Worm (Caenorhabditis elegans) whole organism, L1 larva: ENCODE results near the gene pck-1.
A peak's percentile ranks its signal among the peaks of the same experiment; 100 is the strongest.

ENCODE experiments used
- ama-1 ChIP-seq: fragments of 150-350 bp; optimal IDR thresholded peaks from 2 replicates; lab custom pipeline; 2014
- blmp-1 ChIP-seq: fragments of 150-350 bp; optimal IDR thresholded peaks from 2 replicates; lab custom pipeline; 2014; ENCODE audit warnings: missing biosample characterization, missing genetic modification characterization
- ceh-82 ChIP-seq, 3 experiments: fragments of 150-350 bp in 1 of 3; sonication (generic microtip) in 2 of 3; optimal IDR thresholded peaks; 2 replicates each; lab custom pipeline; 2014 to 2017; ENCODE audit warnings: missing biosample characterization in 3 of 3, missing genetic modification characterization in 3 of 3
- dpl-1 ChIP-seq, 3 experiments: fragments of 150-350 bp in 2 of 3; sonication (generic microtip) in 1 of 3; optimal IDR thresholded peaks; 2 replicates each; lab custom pipeline; 2014 to 2017; ENCODE audit warnings: missing biosample characterization in 3 of 3, missing genetic modification characterization in 3 of 3, missing genetic modification reagents in 3 of 3
- efl-1 ChIP-seq, 4 experiments: fragments of 150-350 bp; optimal IDR thresholded peaks in 3 of 4; peaks in 1 of 4; 1 replicate in 1 of 4; 2 replicates in 3 of 4; lab custom pipeline; 2014; ENCODE audit warnings: missing biosample characterization in 2 of 4, missing genetic modification characterization in 2 of 4, missing genetic modification reagents in 2 of 4
- egl-27 ChIP-seq, 2 experiments: fragments of 150-350 bp in 1 of 2; sonication (generic microtip); optimal IDR thresholded peaks; 3 replicates each; lab custom pipeline; 2017 to 2018; ENCODE audit warnings: missing biosample characterization in 2 of 2, missing genetic modification characterization in 2 of 2, missing genetic modification reagents in 2 of 2
- elt-3 ChIP-seq, 6 experiments: fragments of 150-350 bp in 1 of 6; sonication (generic microtip); optimal IDR thresholded peaks; 2 replicates each; lab custom pipeline; 2017 to 2018; ENCODE audit warnings: missing biosample characterization in 6 of 6, missing genetic modification characterization in 6 of 6, inconsistent platforms in 1 of 6
- fkh-10 ChIP-seq: sonication (generic microtip); optimal IDR thresholded peaks from 2 replicates; lab custom pipeline; 2017; ENCODE audit warnings: missing biosample characterization, missing genetic modification reagents, missing genetic modification characterization
- fkh-4 ChIP-seq: sonication (generic microtip); optimal IDR thresholded peaks from 2 replicates; lab custom pipeline; 2016; ENCODE audit warnings: missing compliant biosample characterization, missing genetic modification characterization, borderline replicate concordance
- fkh-8 ChIP-seq: sonication (generic microtip); optimal IDR thresholded peaks from 2 replicates; lab custom pipeline; 2016; ENCODE audit warnings: mild to moderate bottlenecking, missing genetic modification characterization, missing compliant biosample characterization
- hpl-2 ChIP-seq: fragments of 150-350 bp; optimal IDR thresholded peaks from 2 replicates; lab custom pipeline; 2014; ENCODE audit warnings: missing biosample characterization, missing genetic modification reagents, missing genetic modification characterization
- irx-1 ChIP-seq: sonication (generic microtip); optimal IDR thresholded peaks from 2 replicates; lab custom pipeline; 2016; ENCODE audit warnings: missing genetic modification characterization, missing compliant biosample characterization
- lin-15B ChIP-seq: fragments of 150-350 bp; sonication (generic microtip); optimal IDR thresholded peaks from 3 replicates; lab custom pipeline; 2014; ENCODE audit warnings: missing biosample characterization, missing genetic modification characterization
- lsy-2 ChIP-seq, 2 experiments: fragments of 150-350 bp; optimal IDR thresholded peaks; 2 replicates each; lab custom pipeline; 2014; ENCODE audit warnings: missing biosample characterization in 2 of 2, missing genetic modification characterization in 2 of 2
- mab-9 ChIP-seq: fragments of 200-800 bp; sonication (Bioruptor generic); IDR thresholded peaks from 2 replicates; pipeline ENCODE4 v1.3.6; 2022; ENCODE audit warnings: missing genetic modification reagents, missing genetic modification characterization, missing compliant biosample characterization
- nhr-20 ChIP-seq: sonication (generic microtip); optimal IDR thresholded peaks from 2 replicates; lab custom pipeline; 2016; ENCODE audit warnings: mild to moderate bottlenecking, missing genetic modification characterization, missing compliant biosample characterization
- nhr-28 ChIP-seq: fragments of 150-350 bp; optimal IDR thresholded peaks from 2 replicates; lab custom pipeline; 2014; ENCODE audit warnings: missing biosample characterization, missing genetic modification characterization
- nhr-85 ChIP-seq: sonication (generic microtip); peaks from one replicate; lab custom pipeline; 2016; ENCODE audit warnings: missing genetic modification characterization, inconsistent platforms, missing compliant biosample characterization
- nhr-90 ChIP-seq: sonication (generic microtip); optimal IDR thresholded peaks from 2 replicates; lab custom pipeline; 2016; ENCODE audit warnings: mild to moderate bottlenecking, missing genetic modification characterization, missing compliant biosample characterization; ENCODE audit not compliant: poor library complexity
- pag-3 ChIP-seq: sonication (generic microtip); optimal IDR thresholded peaks from 2 replicates; lab custom pipeline; 2017; ENCODE audit warnings: missing genetic modification characterization, mild to moderate bottlenecking, missing compliant biosample characterization, antibody characterized with exemption, borderline replicate concordance; ENCODE audit not compliant: insufficient read depth
- pqm-1 ChIP-seq: sonication (generic microtip); optimal IDR thresholded peaks from 3 replicates; lab custom pipeline; 2017; ENCODE audit warnings: missing biosample characterization, missing genetic modification characterization
- snu-23 ChIP-seq: sonication (generic microtip); optimal IDR thresholded peaks from 2 replicates; lab custom pipeline; 2016; ENCODE audit warnings: missing genetic modification characterization, missing compliant biosample characterization
- sox-4 ChIP-seq: sonication (generic microtip); optimal IDR thresholded peaks from 2 replicates; lab custom pipeline; 2016; ENCODE audit warnings: missing genetic modification characterization, missing compliant biosample characterization
- sptf-1 ChIP-seq: fragments of 150-350 bp; optimal IDR thresholded peaks from 2 replicates; lab custom pipeline; 2014; ENCODE audit warnings: missing biosample characterization, missing genetic modification characterization
- swsn-7 ChIP-seq: sonication (generic microtip); optimal IDR thresholded peaks from 2 replicates; lab custom pipeline; 2016; ENCODE audit warnings: missing genetic modification characterization, missing compliant biosample characterization
- unc-86 ChIP-seq: sonication (generic microtip); optimal IDR thresholded peaks from 2 replicates; lab custom pipeline; 2016; ENCODE audit warnings: missing genetic modification characterization, missing compliant biosample characterization
- vab-15 ChIP-seq: sonication (generic microtip); optimal IDR thresholded peaks from 2 replicates; lab custom pipeline; 2017; ENCODE audit warnings: missing genotype, mild to moderate bottlenecking, missing genetic modification characterization, missing compliant biosample characterization
- zag-1 ChIP-seq: fragments of 150-350 bp; optimal IDR thresholded peaks from 2 replicates; lab custom pipeline; 2014; ENCODE audit warnings: missing biosample characterization, missing genetic modification characterization

The pck-1 gene

DNA sequence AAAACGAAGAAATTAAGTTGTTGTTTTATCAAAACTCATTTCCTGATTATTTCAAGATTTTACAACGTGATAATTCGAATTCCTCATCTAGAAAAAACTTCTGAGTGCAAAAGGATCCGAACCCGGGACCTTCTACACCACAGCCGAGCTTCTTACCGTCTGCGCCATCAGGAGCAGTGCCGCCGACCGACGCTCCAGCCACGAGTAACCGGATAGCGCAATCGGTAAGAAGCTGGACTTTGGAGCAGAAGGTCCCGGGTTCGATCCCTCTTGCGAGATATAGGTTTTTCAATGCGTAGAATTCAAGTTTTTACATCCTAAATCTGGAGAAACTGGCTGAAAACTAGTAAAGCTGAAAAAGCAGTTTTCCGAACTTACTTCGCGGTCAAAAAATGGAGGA is 12.4 kb downstream of the pck-1 start:
- TF ChIP-seq lin-15B (no peak), nhr-28 (tag; lab: Kevin White, UChicago) (no peak), sox-4 (tag; lab: Kevin White, UChicago) (no peak), fkh-10 (GFP tag; lab: Kevin White, UChicago) (no peak), pag-3 (tag; lab: Kevin White, UChicago) (no peak), dpl-1 (GFP tag; optimal IDR thresholded peaks at IDR 0.05; lab: Kevin White, UChicago) (no peak), ceh-82 (tag; optimal IDR thresholded peaks at IDR 0.05; lab: Kevin White, UChicago) (no peak), unc-86 (tag; lab: Kevin White, UChicago) (no peak)
- TF ChIP-seq, all 84 proteins: peak for 0

DNA sequence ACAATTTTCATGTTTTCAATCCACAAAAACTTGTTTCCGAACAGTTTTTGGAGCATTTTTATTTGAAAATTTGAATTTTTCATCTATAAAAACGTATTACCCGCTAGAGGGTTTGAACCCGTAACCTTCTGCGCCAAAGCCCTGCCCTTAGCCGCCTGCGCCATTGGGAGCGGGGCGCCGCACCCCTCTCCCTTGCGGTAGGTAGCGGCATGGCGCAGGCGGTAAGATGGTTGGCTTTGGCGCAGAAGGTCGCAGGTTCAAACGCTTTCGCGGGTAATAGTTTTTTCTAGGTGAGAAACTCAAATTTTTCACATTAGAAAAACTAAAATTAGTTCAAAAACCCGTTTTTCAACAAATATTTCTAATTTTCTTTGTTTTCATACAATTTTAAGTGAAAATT is 14.4 kb downstream of the pck-1 start:
- TF ChIP-seq snu-23 (GFP tag; lab: Kevin White, UChicago): no peak
- TF ChIP-seq fkh-4 (tag; lab: Kevin White, UChicago): no peak
- TF ChIP-seq, all 84 proteins: peak for 0

DNA sequence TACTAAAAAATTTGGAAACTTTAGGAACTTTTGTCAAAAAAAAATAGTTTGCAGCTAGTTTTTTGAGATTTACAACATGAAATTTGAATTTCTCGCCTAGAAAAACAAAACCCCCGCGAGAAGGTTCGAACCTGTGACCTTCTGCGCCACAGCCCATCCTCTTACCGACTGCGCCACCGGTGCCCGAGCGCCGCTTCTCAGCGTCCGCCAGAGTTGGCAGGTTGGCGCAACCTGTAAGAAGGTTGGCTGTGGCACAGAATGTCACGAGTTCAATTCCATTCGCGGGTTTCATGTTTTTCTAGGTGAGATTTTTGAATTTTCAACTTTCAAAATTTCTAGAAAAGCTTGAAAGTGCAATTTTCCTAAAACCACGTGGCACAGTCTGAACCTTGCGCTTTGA is 15.6 kb downstream of the pck-1 start:
- TF ChIP-seq efl-1 (optimal IDR thresholded peaks at IDR 0.05; lab: Kevin White, UChicago) (no peak), efl-1 (GFP tag; optimal IDR thresholded peaks at IDR 0.05 in 1 of 2; lab: Kevin White, UChicago) (peak in 1 of 2 experiments; percentile 10), zag-1 (tag; lab: Kevin White, UChicago) (no peak), nhr-85 (tag; lab: Kevin White, UChicago) (peak; percentile 32)

DNA sequence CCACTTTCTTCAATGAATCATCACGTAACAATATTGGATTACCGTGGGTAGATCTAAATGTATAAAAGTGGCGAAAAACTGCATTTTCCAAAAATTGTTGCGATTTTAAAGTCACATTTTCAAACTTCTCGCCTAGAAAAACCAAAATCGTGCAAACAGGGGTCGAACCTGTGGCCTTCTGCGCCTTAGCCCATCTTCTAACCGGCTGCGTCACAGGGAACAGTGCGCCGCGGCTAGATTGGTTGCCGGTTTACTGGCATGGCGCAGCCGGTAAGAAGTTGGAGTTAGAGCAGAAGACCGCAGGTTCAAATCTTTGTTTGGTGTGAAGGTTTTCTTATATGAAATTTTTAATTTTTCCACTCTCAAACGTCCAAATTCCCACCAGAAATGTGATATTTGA is 17.0 kb downstream of the pck-1 start:
- TF ChIP-seq dpl-1 (GFP tag; optimal IDR thresholded peaks at IDR 0.05; lab: Kevin White, UChicago) (no peak), efl-1 (optimal IDR thresholded peaks at IDR 0.05; lab: Kevin White, UChicago) (no peak), efl-1 (GFP tag; optimal IDR thresholded peaks at IDR 0.05 in 1 of 2; lab: Kevin White, UChicago) (no peak), ama-1 (no peak), mab-9 (GFP tag; lab: Robert Waterston, UW) (no peak), nhr-20 (tag; lab: Kevin White, UChicago) (no peak), fkh-8 (tag; lab: Kevin White, UChicago) (no peak), vab-15 (tag; lab: Kevin White, UChicago) (no peak), unc-86 (tag; lab: Kevin White, UChicago) (no peak), hpl-2 (GFP tag; lab: Kevin White, UChicago) (no peak), egl-27 (tag; optimal IDR thresholded peaks at IDR 0.05; lab: Kevin White, UChicago) (no peak), irx-1 (no peak)

DNA sequence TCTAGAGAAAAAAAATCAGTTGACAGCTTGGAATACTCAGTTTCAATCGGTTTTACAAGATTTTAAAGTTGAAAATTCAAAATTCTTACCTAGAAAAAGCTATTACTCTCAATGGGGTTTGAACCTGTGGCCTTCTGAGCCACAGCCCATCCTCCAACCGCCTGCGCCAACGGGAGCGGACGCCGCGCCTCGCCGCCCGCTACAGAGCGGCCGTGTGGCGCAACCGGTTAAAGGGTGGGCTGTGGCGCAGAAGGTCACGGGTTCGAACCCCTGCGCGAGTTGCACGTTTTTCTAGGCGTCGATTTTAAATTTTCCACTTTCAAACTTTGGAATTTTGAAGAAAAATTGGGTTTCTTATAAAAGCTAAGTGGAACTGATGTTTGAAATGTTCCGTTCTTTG is 17.7 kb downstream of the pck-1 start:
- TF ChIP-seq fkh-8 (tag; lab: Kevin White, UChicago) (no peak), pqm-1 (tag; lab: Kevin White, UChicago) (no peak), nhr-90 (tag; lab: Kevin White, UChicago) (no peak)
- TF ChIP-seq, all 84 proteins: peak for 0

DNA sequence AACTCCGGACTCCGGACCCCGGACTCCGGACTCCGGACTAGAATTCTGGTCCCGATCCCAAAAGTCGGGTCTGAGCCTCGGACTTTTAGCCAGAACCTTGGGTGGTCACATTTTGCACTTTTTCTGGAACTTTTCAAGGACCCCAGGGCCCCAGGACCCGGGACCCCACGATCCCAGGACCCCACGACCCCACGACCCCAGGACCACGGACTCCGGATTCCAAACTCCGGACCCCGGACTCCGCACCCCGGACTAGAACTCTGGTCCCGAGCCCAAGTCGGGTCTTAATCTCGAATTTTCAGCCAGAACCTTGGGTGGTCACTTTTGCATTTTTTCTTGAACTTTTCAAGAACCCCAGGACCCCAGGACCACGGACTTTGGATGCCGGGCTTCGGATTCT is 23.3 kb downstream of the pck-1 start:
- TF ChIP-seq efl-1 (optimal IDR thresholded peaks at IDR 0.05; lab: Kevin White, UChicago) (no peak), efl-1 (GFP tag; optimal IDR thresholded peaks at IDR 0.05 in 1 of 2; lab: Kevin White, UChicago) (peak in 1 of 2 experiments; percentile 23), sptf-1 (no peak)

DNA sequence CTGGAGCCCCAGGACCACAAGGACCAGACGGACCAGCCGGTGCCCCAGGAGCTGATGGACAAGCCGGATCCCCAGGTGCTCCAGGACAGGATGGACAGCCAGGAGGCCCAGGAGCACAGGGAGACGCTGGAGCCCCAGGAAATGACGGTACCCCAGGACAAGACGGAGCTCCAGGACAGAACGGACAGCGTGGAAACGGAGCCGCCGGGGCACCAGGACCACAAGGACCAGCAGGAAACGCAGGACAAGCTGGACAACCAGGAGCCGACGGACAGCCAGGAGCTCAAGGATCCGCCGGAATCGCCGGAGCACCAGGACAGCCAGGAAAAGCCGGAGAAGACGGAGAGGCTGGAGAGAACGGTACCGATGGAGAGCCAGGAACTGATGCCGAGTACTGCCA is 24.6 kb downstream of the pck-1 start:
- no peak for TF ChIP-seq swsn-7 (tag; lab: Kevin White, UChicago)
- no peak for TF ChIP-seq vab-15 (tag; lab: Kevin White, UChicago)
- no peak for TF ChIP-seq efl-1 (optimal IDR thresholded peaks at IDR 0.05; lab: Kevin White, UChicago)
- peak in 1 of 2 experiments; percentile 65 for TF ChIP-seq efl-1 (GFP tag; optimal IDR thresholded peaks at IDR 0.05 in 1 of 2; lab: Kevin White, UChicago)

DNA sequence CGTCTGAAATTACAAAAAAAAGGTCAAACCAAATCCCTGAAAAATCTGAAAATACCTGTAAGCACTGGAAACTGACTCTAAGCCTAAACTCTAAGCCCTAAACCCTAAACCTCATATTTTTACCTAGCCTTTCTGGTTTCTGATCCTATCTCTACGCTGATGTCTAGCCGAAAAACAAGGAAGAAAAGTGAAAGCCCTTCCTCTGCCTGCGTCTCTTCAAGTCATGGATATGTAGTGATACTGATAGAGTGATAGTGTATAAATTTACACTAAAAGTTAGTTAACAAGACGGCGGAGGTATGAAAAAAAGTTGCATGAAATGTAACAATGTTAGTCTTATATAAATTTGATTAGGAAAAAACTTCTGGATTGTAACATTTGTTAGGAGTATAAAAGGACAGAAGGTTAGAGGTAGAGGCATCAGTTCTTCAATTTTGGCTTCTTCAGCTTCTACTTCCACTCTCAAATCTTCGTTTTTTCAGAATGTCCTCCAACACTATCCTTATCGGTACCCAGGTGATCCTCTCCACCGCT is 25.4 kb downstream of the pck-1 start, which contains the start of gene col-88:
Gene col-88 (plus strand): TSS at position 484 of the 534 bp plus-strand sequence.
- TF ChIP-seq elt-3 (tag; optimal IDR thresholded peaks at IDR 0.05; lab: Kevin White, UChicago) (peak in 1 of 6 experiments; percentile 54), blmp-1 (tag; lab: Kevin White, UChicago) (peak; percentile 97), lsy-2 (tag; optimal IDR thresholded peaks at IDR 0.05; lab: Kevin White, UChicago) (no peak)
